Fruit fly (Drosophila melanogaster) ovary, adult (tissue): Measurements from ENCODE around the gene U2af50.

ENCODE experiments used
- CG17801 ChIP-seq: fragments of 200-800 bp; optimal IDR thresholded peaks from 2 replicates; lab custom pipeline; 2019; ENCODE audit warnings: missing biosample characterization, mild to moderate bottlenecking, missing genetic modification characterization, moderate library complexity; ENCODE audit not compliant: partially characterized antibody

U2af50 gene

dm6 chrX:16368585-16368984 is 9.7 kb upstream of the U2af50 start:
- no peak for TF ChIP-seq CG17801 (GFP tag; lab: Kevin White, UChicago)

dm6 chrX:16361306-16361705 is 2.5 kb upstream of the U2af50 start, which contains the start of gene nonA:
Gene nonA (plus strand): TSS chrX:16361569.
- no peak for TF ChIP-seq CG17801 (GFP tag; lab: Kevin White, UChicago)

dm6 chrX:16350062-16350461 is 8.8 kb downstream of the U2af50 start, which contains the start of gene sl:
Gene sl (plus strand): TSS chrX:16350315.
- TF ChIP-seq CG17801 (GFP tag; lab: Kevin White, UChicago) = no peak

- peak; percentile 66 for TF ChIP-seq CG17801 (GFP tag; lab: Kevin White, UChicago)
Observed at dm6 chrX:16335107-16335642, 23.7 kb downstream of the U2af50 start.

- TF ChIP-seq CG17801 (GFP tag; lab: Kevin White, UChicago) = no peak
Observed at dm6 chrX:16334251-16334860, 24.5 kb downstream of the U2af50 start.

- TF ChIP-seq CG17801 (GFP tag; lab: Kevin White, UChicago) = peak; percentile 55
Observed at dm6 chrX:16333434-16334141, 25.3 kb downstream of the U2af50 start, which contains the start of the genes CG9921 and Dsp1. Gene CG9921 (minus strand): TSS chrX:16333600. Gene Dsp1 (plus strand): TSS chrX:16333612.

- TF ChIP-seq CG17801 (GFP tag; lab: Kevin White, UChicago) = peak; percentile 93
Observed at dm6 chrX:16332615-16333288, 26.1 kb downstream of the U2af50 start.

dm6 chrX:16331562-16332233 is 27.1 kb downstream of the U2af50 start:
- no peak for TF ChIP-seq CG17801 (GFP tag; lab: Kevin White, UChicago)

- TF ChIP-seq CG17801 (GFP tag; lab: Kevin White, UChicago) = no peak
Observed at dm6 chrX:16330659-16331058, 28.2 kb downstream of the U2af50 start, which contains the start of gene CG9919. Gene CG9919 (minus strand): TSS chrX:16330759.

- TF ChIP-seq CG17801 (GFP tag; lab: Kevin White, UChicago) = no peak
Observed at dm6 chrX:16325472-16325871, 33.4 kb downstream of the U2af50 start, which contains the start of gene CalpC. Gene CalpC (plus strand): TSS chrX:16325763.

dm6 chrX:16323536-16323935 is 35.3 kb downstream of the U2af50 start:
- TF ChIP-seq CG17801 (GFP tag; lab: Kevin White, UChicago) = no peak

- TF ChIP-seq CG17801 (GFP tag; lab: Kevin White, UChicago) = peak; percentile 27
Observed at dm6 chrX:16323063-16323462, 35.8 kb downstream of the U2af50 start, which contains the start of the genes CG9917 and CG32579. Gene CG9917 (minus strand): TSS chrX:16323231. Gene CG32579 (plus strand): TSS chrX:16323286.

dm6 chrX:16321037-16321436 is 37.8 kb downstream of the U2af50 start:
- TF ChIP-seq CG17801 (GFP tag; lab: Kevin White, UChicago) = no peak

dm6 chrX:16320197-16320921 is 38.5 kb downstream of the U2af50 start, which contains the start of gene Cyp1:
Gene Cyp1 (minus strand): TSS chrX:16320370.
- peak; percentile 31 for TF ChIP-seq CG17801 (GFP tag; lab: Kevin White, UChicago)
